Worm (Caenorhabditis elegans) whole organism, L2 larva: ENCODE results near the gene Y57E12B.1.

Experiments
- F13H6.1 ChIP-seq: sonication (generic microtip); optimal IDR thresholded peaks from 2 replicates; lab custom pipeline; 2016; ENCODE audit warnings: missing genetic modification characterization, missing compliant biosample characterization
- R02D3.7 ChIP-seq: fragments of 150-350 bp; optimal IDR thresholded peaks from 2 replicates; lab custom pipeline; 2014; ENCODE audit warnings: missing biosample characterization, missing genetic modification characterization
- Y55F3AM.14 ChIP-seq: fragments of 200-800 bp; sonication (Bioruptor generic); optimal IDR thresholded peaks from 2 replicates; lab custom pipeline; 2018; ENCODE audit warnings: mild to moderate bottlenecking, missing genetic modification characterization, missing compliant biosample characterization
- aly-2 ChIP-seq: fragments of 150-350 bp; optimal IDR thresholded peaks from 2 replicates; lab custom pipeline; 2014; ENCODE audit warnings: missing biosample characterization, missing genetic modification characterization
- ama-1 ChIP-seq: fragments of 150-350 bp; optimal IDR thresholded peaks from 2 replicates; lab custom pipeline; 2018; ENCODE audit warnings: inconsistent platforms
- blmp-1 ChIP-seq: sonication (generic microtip); optimal IDR thresholded peaks from 2 replicates; lab custom pipeline; 2017; ENCODE audit warnings: missing genetic modification characterization, mild to moderate bottlenecking, missing compliant biosample characterization, antibody characterized with exemption, moderate library complexity; ENCODE audit not compliant: insufficient read depth
- ceh-16 ChIP-seq: fragments of 150-350 bp; optimal IDR thresholded peaks from 2 replicates; lab custom pipeline; 2014; ENCODE audit warnings: missing biosample characterization, missing genetic modification characterization
- ceh-82 ChIP-seq: fragments of 150-350 bp; optimal IDR thresholded peaks from 2 replicates; lab custom pipeline; 2014; ENCODE audit warnings: missing biosample characterization, missing genetic modification characterization
- crh-2 ChIP-seq: sonication (generic microtip); optimal IDR thresholded peaks from 2 replicates; lab custom pipeline; 2017; ENCODE audit warnings: missing biosample characterization, missing genetic modification characterization
- dmd-4 ChIP-seq: sonication (generic microtip); optimal IDR thresholded peaks from 2 replicates; lab custom pipeline; 2017; ENCODE audit warnings: missing biosample characterization, missing genetic modification characterization
- egl-27 ChIP-seq: sonication (generic microtip); optimal IDR thresholded peaks from 3 replicates; lab custom pipeline; 2017; ENCODE audit warnings: missing biosample characterization, missing genetic modification reagents, missing genetic modification characterization
- elt-1 ChIP-seq: fragments of 150-350 bp; optimal IDR thresholded peaks from 2 replicates; lab custom pipeline; 2014; ENCODE audit warnings: missing biosample characterization, missing genetic modification characterization
- elt-3 ChIP-seq: sonication (generic microtip); optimal IDR thresholded peaks from 2 replicates; lab custom pipeline; 2017; ENCODE audit warnings: missing biosample characterization, missing genetic modification characterization
- fos-1 ChIP-seq: fragments of 150-350 bp; optimal IDR thresholded peaks from 2 replicates; lab custom pipeline; 2014; ENCODE audit warnings: missing biosample characterization, missing genetic modification characterization
- gmeb-1 ChIP-seq: fragments of 150-350 bp; optimal IDR thresholded peaks from 2 replicates; lab custom pipeline; 2014; ENCODE audit warnings: missing biosample characterization, missing genetic modification characterization
- lin-11 ChIP-seq: fragments of 150-350 bp; sonication (generic microtip); optimal IDR thresholded peaks from 2 replicates; lab custom pipeline; 2014; ENCODE audit warnings: missing biosample characterization, missing genetic modification characterization, inconsistent platforms, mixed read lengths
- lin-13 ChIP-seq: fragments of 150-350 bp; optimal IDR thresholded peaks from 2 replicates; lab custom pipeline; 2014; ENCODE audit warnings: missing biosample characterization, missing genetic modification reagents, missing genetic modification characterization
- lin-39 ChIP-seq: fragments of 150-350 bp; optimal IDR thresholded peaks from 2 replicates; lab custom pipeline; 2014; ENCODE audit warnings: missing biosample characterization, missing genetic modification reagents, missing genetic modification characterization
- lsy-2 ChIP-seq, 2 experiments: fragments of 150-350 bp in 1 of 2; sonication (generic microtip) in 1 of 2; optimal IDR thresholded peaks; 2 replicates each; lab custom pipeline; 2014 to 2017; ENCODE audit warnings: missing biosample characterization in 2 of 2, missing genetic modification characterization in 2 of 2
- mab-5 ChIP-seq: fragments of 150-350 bp; optimal IDR thresholded peaks from 2 replicates; lab custom pipeline; 2014; ENCODE audit warnings: missing biosample characterization, missing genetic modification characterization
- nhr-10 ChIP-seq: sonication (generic microtip); optimal IDR thresholded peaks from 2 replicates; lab custom pipeline; 2017; ENCODE audit warnings: missing biosample characterization, missing genetic modification characterization
- nhr-11 ChIP-seq: fragments of 150-350 bp; optimal IDR thresholded peaks from 2 replicates; lab custom pipeline; 2014; ENCODE audit warnings: missing biosample characterization, missing genetic modification characterization
- nhr-12 ChIP-seq: fragments of 150-350 bp; optimal IDR thresholded peaks from 2 replicates; lab custom pipeline; 2014; ENCODE audit warnings: missing biosample characterization, missing genetic modification characterization
- nhr-129 ChIP-seq: fragments of 150-350 bp; optimal IDR thresholded peaks from 2 replicates; lab custom pipeline; 2014; ENCODE audit warnings: missing biosample characterization, missing genetic modification characterization
- nhr-237 ChIP-seq: fragments of 150-350 bp; optimal IDR thresholded peaks from 2 replicates; lab custom pipeline; 2014; ENCODE audit warnings: missing biosample characterization, missing genetic modification characterization
- nhr-25 ChIP-seq: fragments of 150-350 bp; sonication (generic microtip); optimal IDR thresholded peaks from 3 replicates; lab custom pipeline; 2014; ENCODE audit warnings: missing biosample characterization, missing genetic modification characterization
- nhr-77 ChIP-seq: fragments of 150-350 bp; optimal IDR thresholded peaks from 2 replicates; lab custom pipeline; 2014; ENCODE audit warnings: missing biosample characterization, missing genetic modification characterization
- sem-4 ChIP-seq: fragments of 150-350 bp; optimal IDR thresholded peaks from 2 replicates; lab custom pipeline; 2014; ENCODE audit warnings: missing biosample characterization, missing genetic modification reagents, missing genetic modification characterization
- sma-9 ChIP-seq, 2 experiments: fragments of 150-350 bp in 1 of 2; sonication (generic microtip) in 1 of 2; optimal IDR thresholded peaks; 2 replicates each; lab custom pipeline; 2014 to 2016; ENCODE audit warnings: missing genetic modification characterization in 2 of 2, mild to moderate bottlenecking in 1 of 2, missing biosample characterization in 1 of 2, missing compliant biosample characterization in 1 of 2, missing genetic modification reagents in 1 of 2, moderate library complexity in 1 of 2
- snpc-4 ChIP-seq: fragments of 150-350 bp; optimal IDR thresholded peaks from 2 replicates; lab custom pipeline; 2014; ENCODE audit warnings: missing biosample characterization, missing genetic modification characterization
- unc-55 ChIP-seq: fragments of 150-350 bp; sonication (generic microtip); optimal IDR thresholded peaks from 3 replicates; lab custom pipeline; 2014; ENCODE audit warnings: missing biosample characterization, missing genetic modification reagents, missing genetic modification characterization
- unc-62 ChIP-seq: fragments of 150-350 bp; optimal IDR thresholded peaks from 2 replicates; lab custom pipeline; 2014; ENCODE audit warnings: missing biosample characterization, missing genetic modification reagents, missing genetic modification characterization
- zag-1 ChIP-seq: fragments of 150-350 bp; optimal IDR thresholded peaks from 2 replicates; lab custom pipeline; 2014; ENCODE audit warnings: missing biosample characterization, missing genetic modification characterization
- ztf-1 ChIP-seq: fragments of 200-800 bp; sonication (Bioruptor generic); conservative IDR thresholded peaks from 2 replicates; pipeline ENCODE4 v1.3.6; 2022; ENCODE audit warnings: missing genetic modification characterization, missing compliant biosample characterization
- ztf-4 ChIP-seq: fragments of 150-350 bp; optimal IDR thresholded peaks from 2 replicates; lab custom pipeline; 2014; ENCODE audit warnings: missing biosample characterization, missing genetic modification characterization

Y57E12B.1 gene

DNA sequence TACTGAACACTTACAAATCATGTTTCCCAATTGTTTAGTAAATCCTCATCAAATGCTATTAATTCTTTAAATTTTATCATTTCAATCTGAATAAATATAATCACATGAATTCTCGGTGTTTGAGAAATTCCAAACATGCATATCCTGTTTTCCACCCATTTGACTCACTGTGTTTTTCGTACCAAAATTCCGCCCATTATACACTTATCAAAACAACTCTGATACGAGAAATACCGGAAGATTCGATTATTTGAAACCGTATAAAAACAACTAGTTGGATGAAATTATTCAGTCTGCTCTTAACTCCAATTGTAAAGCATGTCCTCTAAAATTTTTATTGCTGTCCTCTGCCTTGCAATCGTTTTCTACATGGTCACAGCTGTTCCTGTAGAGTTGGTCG, at the start of gene Y57E12B.1:
TSS of gene Y57E12B.1 (plus strand) at position 301 of the 400 bp plus-strand sequence.
- TF ChIP-seq aly-2 (tag; lab: Kevin White, UChicago): no peak
- no peak for TF ChIP-seq Y55F3AM.14 (GFP tag; lab: Kevin White, UChicago)
- no peak for TF ChIP-seq ceh-82
- TF ChIP-seq F13H6.1 (tag; lab: Kevin White, UChicago): no peak
- TF ChIP-seq ztf-1 (GFP tag; lab: Robert Waterston, UW): no peak
- TF ChIP-seq dmd-4: no peak
- no peak for TF ChIP-seq fos-1 (tag; lab: Kevin White, UChicago)
- TF ChIP-seq elt-3: no peak
- TF ChIP-seq sma-9 (GFP tag; optimal IDR thresholded peaks at IDR 0.05; lab: Kevin White, UChicago): no peak
- no peak for TF ChIP-seq sma-9 (tag; optimal IDR thresholded peaks at IDR 0.05; lab: Kevin White, UChicago)
- no peak for TF ChIP-seq nhr-25 (tag; lab: Kevin White, UChicago)
- no peak for TF ChIP-seq lsy-2 (tag; optimal IDR thresholded peaks at IDR 0.05; lab: Kevin White, UChicago)
- TF ChIP-seq sem-4: no peak
- TF ChIP-seq ztf-4 (tag; lab: Kevin White, UChicago): no peak
- TF ChIP-seq nhr-129 (tag; lab: Kevin White, UChicago): no peak
- TF ChIP-seq mab-5 (tag; lab: Kevin White, UChicago): no peak
- no peak for TF ChIP-seq gmeb-1 (tag; lab: Kevin White, UChicago)

- peak; percentile 25 for TF ChIP-seq sma-9 (GFP tag; optimal IDR thresholded peaks at IDR 0.05; lab: Kevin White, UChicago)
- no peak for TF ChIP-seq sma-9 (tag; optimal IDR thresholded peaks at IDR 0.05; lab: Kevin White, UChicago)
- TF ChIP-seq nhr-10 (tag; lab: Kevin White, UChicago): no peak
- no peak for TF ChIP-seq mab-5 (tag; lab: Kevin White, UChicago)
- TF ChIP-seq fos-1 (tag; lab: Kevin White, UChicago): no peak
- TF ChIP-seq elt-3: no peak
Observed at ce11 chrV:6900173-6900638, 48.1 kb upstream of the Y57E12B.1 start, which contains the start of gene odc-1. Gene odc-1 (minus strand): TSS chrV:6900223.

DNA sequence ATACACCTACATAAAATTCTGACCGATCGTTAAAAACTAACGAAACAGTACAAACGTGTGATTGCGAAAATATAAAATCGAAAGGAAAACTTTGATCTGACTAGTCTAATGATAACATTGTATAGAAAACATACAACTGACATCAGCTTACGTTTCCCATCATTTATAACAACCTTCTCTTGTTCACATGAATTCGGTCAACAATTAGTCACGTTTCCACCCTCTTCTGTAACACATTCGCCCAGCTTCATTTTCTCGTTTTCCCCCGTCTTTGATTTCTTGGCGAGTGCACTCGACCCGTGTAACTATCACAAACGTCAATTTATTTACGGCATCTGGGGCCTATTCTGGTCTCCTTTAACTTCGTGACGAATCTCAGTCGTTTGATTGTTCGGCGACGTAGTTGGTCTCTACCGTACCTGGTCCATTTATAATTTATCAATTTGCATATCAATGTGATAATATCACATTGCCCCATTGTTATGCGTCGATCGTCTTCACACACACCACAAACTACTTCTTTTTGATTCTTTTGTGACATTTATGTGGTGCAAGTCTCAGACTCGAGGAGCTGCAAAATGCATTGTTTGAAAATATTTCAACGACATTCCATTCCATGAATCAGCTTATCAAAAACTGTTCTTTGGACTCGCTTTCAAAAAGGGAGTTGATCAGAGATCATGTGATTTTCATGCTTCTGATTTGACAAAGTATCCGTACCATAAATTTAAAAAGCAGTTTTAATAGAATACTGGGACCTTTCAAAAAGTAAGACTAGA, 47.3 kb upstream of the Y57E12B.1 start:
- TF ChIP-seq mab-5 (tag; lab: Kevin White, UChicago): no peak
- TF ChIP-seq gmeb-1 (tag; lab: Kevin White, UChicago): no peak
- TF ChIP-seq dmd-4: no peak
- no peak for TF ChIP-seq ceh-16 (tag; lab: Kevin White, UChicago)
- TF ChIP-seq elt-3: no peak
- no peak for TF ChIP-seq lin-39 (tag; lab: Kevin White, UChicago)
- TF ChIP-seq sma-9 (GFP tag; optimal IDR thresholded peaks at IDR 0.05; lab: Kevin White, UChicago): peak; percentile 26
- TF ChIP-seq sma-9 (tag; optimal IDR thresholded peaks at IDR 0.05; lab: Kevin White, UChicago): no peak
- no peak for TF ChIP-seq snpc-4 (tag; lab: Kevin White, UChicago)
- peak; percentile 23 for TF ChIP-seq crh-2 (tag; lab: Kevin White, UChicago)
- no peak for TF ChIP-seq unc-62 (GFP tag; lab: Kevin White, UChicago)
- TF ChIP-seq nhr-77: no peak
- no peak for TF ChIP-seq ama-1
- TF ChIP-seq lsy-2 (tag; optimal IDR thresholded peaks at IDR 0.05; lab: Kevin White, UChicago): no peak
- TF ChIP-seq zag-1 (tag; lab: Kevin White, UChicago): no peak

DNA sequence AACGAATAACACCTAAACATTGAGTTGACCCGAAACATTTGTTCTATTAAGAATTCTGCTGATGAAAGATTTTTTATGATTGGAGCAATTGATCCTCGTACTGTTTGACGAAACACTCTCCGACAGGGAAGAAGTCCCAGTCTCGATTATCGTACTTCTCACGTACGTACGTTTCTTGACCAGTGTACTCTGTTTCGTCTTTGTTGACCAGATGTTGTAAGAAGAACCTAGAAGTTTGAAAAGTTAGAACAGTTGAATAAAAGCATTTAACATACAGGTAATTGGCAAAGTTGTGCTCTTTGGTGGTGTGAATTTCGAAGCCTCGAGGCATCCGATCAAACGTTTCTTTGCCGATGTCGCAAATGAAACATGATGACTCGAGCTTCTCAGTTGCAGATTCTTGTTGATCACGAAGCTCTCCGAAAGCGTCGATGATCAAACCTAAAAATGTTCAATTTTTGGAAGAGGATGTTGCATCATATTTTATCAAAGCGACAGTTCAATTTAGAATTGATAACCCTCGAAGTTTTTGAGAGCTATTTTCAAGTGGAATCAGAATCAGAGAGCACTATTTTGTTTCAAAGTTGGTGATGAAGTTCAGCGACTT, 46.3 kb upstream of the Y57E12B.1 start:
- TF ChIP-seq nhr-11 (tag; lab: Kevin White, UChicago) (no peak), elt-1 (tag; lab: Kevin White, UChicago) (no peak), gmeb-1 (tag; lab: Kevin White, UChicago) (no peak), snpc-4 (tag; lab: Kevin White, UChicago) (no peak), lin-13 (no peak), nhr-12 (tag; lab: Kevin White, UChicago) (no peak), lin-11 (tag; lab: Kevin White, UChicago) (no peak), nhr-129 (tag; lab: Kevin White, UChicago) (no peak), ztf-4 (tag; lab: Kevin White, UChicago) (no peak), nhr-237 (no peak), egl-27 (tag; lab: Kevin White, UChicago) (no peak), blmp-1 (tag; lab: Kevin White, UChicago) (no peak), R02D3.7 (tag; lab: Kevin White, UChicago) (no peak), unc-55 (no peak)
- TF ChIP-seq, all 48 proteins: peak for 0
